Fruit fly (Drosophila melanogaster) whole organism, prepupa: ENCODE measurements around the gene CG43450.

Experiments
- CG8319 ChIP-seq: fragments of 200-800 bp; sonication (Bioruptor generic); optimal IDR thresholded peaks from 3 replicates; lab custom pipeline; 2016; ENCODE audit warnings: missing biosample characterization, missing genetic modification characterization
- Smox ChIP-seq: fragments of 200-800 bp; sonication (Bioruptor generic); optimal IDR thresholded peaks from 3 replicates; lab custom pipeline; 2016; ENCODE audit warnings: missing biosample characterization, missing genetic modification characterization
- Sox15 ChIP-seq: fragments of 200-800 bp; sonication (Bioruptor generic); optimal IDR thresholded peaks from 3 replicates; lab custom pipeline; 2016; ENCODE audit warnings: missing biosample characterization, missing genetic modification characterization

- TF ChIP-seq Smox (GFP tag; lab: Kevin White, UChicago) (no peak), CG8319 (GFP tag; lab: Kevin White, UChicago) (no peak), Sox15 (GFP tag; lab: Kevin White, UChicago) (no peak)
These were observed 1.0 kb downstream of the CG43450 start for dm6 chr3R:12196100-12196499.
